Fruit fly (Drosophila melanogaster) Kc167 (cell line): ENCODE results near the gene Ire1.

ENCODE experiments used
- Myc ChIP-seq: fragments of >200 bp; optimal IDR thresholded peaks from 2 replicates; lab custom pipeline; 2017; ENCODE audit warnings: missing external identifiers
- Sin3A ChIP-seq: fragments of >200 bp; optimal IDR thresholded peaks from 2 replicates; lab custom pipeline; 2018; ENCODE audit warnings: missing external identifiers
- h ChIP-seq: fragments of >200 bp; optimal IDR thresholded peaks from 3 replicates; lab custom pipeline; 2018; ENCODE audit warnings: missing external identifiers
- insv ChIP-seq: fragments of >200 bp; optimal IDR thresholded peaks from 3 replicates; lab custom pipeline; 2018; ENCODE audit warnings: missing external identifiers
- psq ChIP-seq: fragments of >200 bp; optimal IDR thresholded peaks from 2 replicates; lab custom pipeline; 2017; ENCODE audit warnings: missing external identifiers
- ttk ChIP-seq: sonication (Bioruptor generic); optimal IDR thresholded peaks from 2 replicates; lab custom pipeline; 2017; ENCODE audit warnings: missing external identifiers

Gene Ire1

DNA sequence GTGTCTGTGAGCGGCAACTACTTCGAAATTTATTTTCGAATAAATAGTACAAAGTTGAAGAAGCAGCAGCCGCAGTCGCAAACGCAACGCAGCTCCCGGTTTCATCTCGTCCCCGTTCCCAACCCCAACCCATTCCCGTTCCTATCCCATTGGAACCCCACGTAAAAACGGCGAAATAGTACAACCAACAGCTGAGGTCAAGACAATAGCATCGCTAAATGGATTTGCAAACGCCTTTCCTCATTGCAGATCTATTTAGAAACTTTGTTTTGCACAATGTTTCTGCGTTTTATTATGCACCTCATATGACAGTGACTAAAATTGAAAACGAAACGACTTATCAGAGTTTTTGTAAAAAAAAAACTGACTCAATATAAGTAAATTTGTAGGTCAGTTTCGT, 30.3 kb upstream of the Ire1 start:
- TF ChIP-seq insv, result no peak
- TF ChIP-seq Sin3A (lab: Kevin White, UChicago), result no peak
- TF ChIP-seq Myc (lab: Kevin White, UChicago), result no peak
- no peak for TF ChIP-seq ttk (lab: Kevin White, UChicago)
- TF ChIP-seq psq (lab: Kevin White, UChicago), result no peak
- no peak for TF ChIP-seq h

DNA sequence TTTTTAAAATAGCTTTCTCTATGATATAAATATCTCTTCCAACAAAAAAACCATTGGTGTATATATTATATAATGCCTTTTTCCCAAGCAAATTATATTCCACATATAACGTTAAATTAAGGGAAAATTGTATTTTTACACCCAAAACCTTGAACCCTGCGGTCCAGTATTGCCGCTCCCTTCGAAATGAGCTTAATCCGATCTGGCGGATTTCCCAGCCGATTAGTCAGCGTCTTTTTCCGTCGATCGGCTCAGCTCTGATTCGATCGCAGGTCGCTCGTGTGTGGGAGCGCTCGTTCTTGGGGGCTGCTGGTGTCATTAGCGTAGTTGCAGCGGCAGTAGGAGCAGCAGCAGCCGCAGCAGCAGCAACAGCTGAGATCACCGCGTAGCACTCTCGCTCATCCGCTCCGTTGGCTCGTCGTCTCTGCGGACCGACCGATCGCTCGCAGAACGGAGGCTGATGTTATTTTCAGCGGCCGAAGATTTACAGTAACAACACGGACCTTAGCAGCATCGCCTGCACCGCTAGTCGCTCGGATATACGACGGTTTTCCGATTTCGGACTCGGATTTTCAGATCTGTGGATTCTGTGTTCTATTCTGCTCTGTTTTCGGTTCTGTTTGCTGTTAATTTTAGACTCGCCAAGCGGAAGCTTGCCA, 29.4 kb upstream of the Ire1 start, which contains the start of gene CG4733:
Gene CG4733, plus strand, starts transcription at position 350 of the 659 bp plus-strand sequence.
- no peak for TF ChIP-seq insv
- no peak for TF ChIP-seq psq (lab: Kevin White, UChicago)
- no peak for TF ChIP-seq h
- no peak for TF ChIP-seq ttk (lab: Kevin White, UChicago)
- no peak for TF ChIP-seq Sin3A (lab: Kevin White, UChicago)
- TF ChIP-seq Myc (lab: Kevin White, UChicago), result no peak

DNA sequence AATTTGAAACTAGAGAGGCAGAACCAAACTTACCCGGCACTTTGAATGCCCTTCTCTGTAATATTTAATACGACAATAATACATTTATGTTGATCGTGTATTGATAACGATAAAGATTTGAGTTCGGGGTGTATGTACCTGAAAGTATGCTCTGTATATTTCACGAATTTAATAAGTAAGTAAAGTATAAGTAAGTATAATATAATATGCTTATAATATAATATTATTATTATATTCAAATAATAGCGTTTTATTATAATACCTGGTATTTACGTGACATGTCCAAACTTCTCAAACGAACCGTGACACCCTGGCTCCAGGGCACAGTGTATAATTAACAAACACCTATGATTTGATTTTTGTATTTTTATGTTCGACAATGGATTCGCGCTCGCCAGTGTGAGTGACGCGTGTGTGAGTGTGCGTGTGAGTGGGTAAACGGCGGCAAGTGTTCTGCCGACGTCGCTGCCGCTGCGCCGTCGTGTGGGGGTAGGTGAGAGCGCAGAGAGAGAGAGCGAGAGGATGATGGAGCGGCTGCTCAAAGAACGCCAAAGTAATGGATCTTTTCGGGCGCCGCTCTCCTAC, 28.6 kb upstream of the Ire1 start:
- TF ChIP-seq Myc (lab: Kevin White, UChicago), result no peak
- no peak for TF ChIP-seq insv
- TF ChIP-seq psq (lab: Kevin White, UChicago), result no peak
- no peak for TF ChIP-seq Sin3A (lab: Kevin White, UChicago)
- TF ChIP-seq ttk (lab: Kevin White, UChicago), result no peak
- no peak for TF ChIP-seq h

DNA sequence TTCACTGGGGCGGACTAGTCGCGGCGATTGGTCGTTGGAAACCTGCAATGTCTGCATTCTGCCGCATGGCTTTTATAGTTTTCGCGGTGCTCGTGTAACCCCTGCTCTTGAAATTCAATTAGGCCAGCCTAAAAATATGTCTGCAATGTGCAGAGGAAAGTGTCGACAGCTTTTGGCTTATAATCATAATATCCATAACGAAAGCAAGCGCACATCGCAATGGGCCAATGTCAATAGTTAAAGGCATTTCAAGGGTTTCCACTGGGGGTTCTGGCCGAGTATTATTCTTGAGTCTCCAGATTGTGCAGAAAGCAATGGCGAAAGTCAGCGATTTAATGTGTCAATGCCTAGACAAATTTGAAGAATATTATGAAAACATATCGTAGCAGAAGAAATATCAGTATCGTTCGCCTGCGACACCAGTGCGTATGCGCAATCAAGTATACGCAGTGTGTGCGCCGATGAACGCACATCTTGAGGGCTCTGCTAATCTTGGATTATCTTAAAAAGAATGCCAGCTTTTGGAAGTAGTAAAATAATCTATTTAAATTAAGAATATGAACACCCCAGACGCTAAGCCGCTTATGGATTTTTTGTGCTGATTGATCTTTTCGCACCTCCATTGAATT, 27.2 kb upstream of the Ire1 start, which contains the start of gene ninaE:
Gene ninaE, minus strand, starts transcription at position 51 of the 629 bp plus-strand sequence.
- TF ChIP-seq insv, result no peak

- TF ChIP-seq insv, result no peak
- TF ChIP-seq ttk (lab: Kevin White, UChicago), result no peak
- no peak for TF ChIP-seq psq (lab: Kevin White, UChicago)
- TF ChIP-seq Myc (lab: Kevin White, UChicago), result no peak
- no peak for TF ChIP-seq h
These were observed 19.4 kb upstream of the Ire1 start for dm6 chr3R:19880431-19880939.

- TF ChIP-seq insv, result no peak
- no peak for TF ChIP-seq psq (lab: Kevin White, UChicago)
- TF ChIP-seq ttk (lab: Kevin White, UChicago), result no peak
- no peak for TF ChIP-seq Myc (lab: Kevin White, UChicago)
- TF ChIP-seq Sin3A (lab: Kevin White, UChicago), result no peak
- TF ChIP-seq h, result no peak
These were observed 18.5 kb upstream of the Ire1 start, which contains the start of gene Ask1 for dm6 chr3R:19879470-19880052. TSS of gene Ask1 (plus strand) at chr3R:19879719.

- TF ChIP-seq insv (no peak), h (no peak), Sin3A (lab: Kevin White, UChicago) (no peak), Myc (lab: Kevin White, UChicago) (no peak), psq (lab: Kevin White, UChicago) (no peak), ttk (lab: Kevin White, UChicago) (no peak)
These were observed 16.5 kb upstream of the Ire1 start, which contains the start of the genes CG17186 and Arc42 for dm6 chr3R:19877427-19878076. TSS of gene CG17186 (minus strand) at chr3R:19877514. TSS of gene Arc42 (plus strand) at chr3R:19877737.

DNA sequence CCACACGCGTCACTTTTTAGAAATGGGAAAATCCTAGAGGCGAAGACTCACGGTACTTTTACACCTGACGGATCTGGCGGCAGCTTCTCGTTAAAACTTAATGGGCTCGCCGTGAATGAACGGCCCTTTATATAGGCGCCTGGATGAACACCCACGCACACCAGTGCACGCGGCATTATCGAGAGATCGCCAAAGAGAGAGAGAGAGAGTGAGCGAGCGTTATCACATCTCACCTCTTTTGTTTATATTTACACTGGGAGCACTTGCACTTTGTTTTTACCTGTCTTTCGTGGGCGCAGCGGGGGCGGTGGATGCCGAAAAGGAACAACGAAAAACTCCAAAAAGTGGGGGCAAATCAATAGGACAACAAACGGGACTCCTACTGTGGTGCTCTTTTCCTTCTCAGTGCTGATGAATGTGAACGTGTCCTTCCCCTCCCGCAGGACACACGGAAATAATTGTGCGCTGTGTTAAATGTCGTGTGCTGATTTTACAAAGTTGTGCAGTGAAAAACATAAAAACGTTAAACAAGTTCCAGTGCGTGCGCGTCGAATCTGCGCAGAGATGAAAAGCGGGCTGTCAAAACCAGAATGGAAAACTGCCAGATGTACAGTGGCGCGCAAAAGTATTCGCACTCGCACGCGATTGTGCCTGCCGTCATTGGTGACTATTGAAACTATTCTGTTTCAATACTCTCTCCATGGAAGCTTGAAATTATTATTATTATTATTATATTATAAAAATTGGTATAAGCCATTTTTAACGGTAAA, 14.2 kb upstream of the Ire1 start, which contains the start of gene Mrp5:
Gene Mrp5, minus strand, starts transcription at position 561 of the 770 bp plus-strand sequence.
- TF ChIP-seq insv (no peak), psq (lab: Kevin White, UChicago) (no peak)

DNA sequence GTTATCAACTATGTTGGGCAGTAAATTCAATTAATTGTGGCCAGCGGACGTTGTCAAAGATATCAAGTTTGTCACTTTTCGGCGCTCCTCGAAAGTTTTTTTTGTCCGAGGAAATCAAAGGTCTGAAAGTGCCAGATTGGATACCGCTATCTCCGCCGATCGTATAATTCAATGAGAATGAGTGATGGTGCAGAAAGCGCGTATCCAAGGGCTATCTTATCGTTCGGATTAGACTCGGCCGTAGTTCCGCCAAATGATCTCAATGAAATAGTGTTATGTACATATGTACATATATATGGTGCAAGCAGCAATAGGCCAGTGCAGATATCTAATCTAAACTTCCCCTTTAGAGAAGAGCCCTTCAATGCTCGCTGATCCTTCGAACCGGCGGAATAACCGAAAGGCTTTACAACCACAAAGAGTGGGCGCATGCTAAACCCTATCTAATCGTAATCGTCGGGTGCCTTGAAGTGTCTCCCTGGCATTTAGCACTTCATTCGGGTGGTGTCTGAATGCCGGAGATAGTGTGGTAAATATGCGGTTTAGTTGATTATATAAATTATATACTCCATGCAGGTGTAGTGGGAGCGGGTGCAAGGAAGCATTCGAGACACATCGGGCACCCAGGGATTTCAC, 12.1 kb upstream of the Ire1 start:
- TF ChIP-seq Myc (lab: Kevin White, UChicago) (no peak), ttk (lab: Kevin White, UChicago) (no peak), Sin3A (lab: Kevin White, UChicago) (no peak), insv (no peak), h (no peak), psq (lab: Kevin White, UChicago) (no peak)

DNA sequence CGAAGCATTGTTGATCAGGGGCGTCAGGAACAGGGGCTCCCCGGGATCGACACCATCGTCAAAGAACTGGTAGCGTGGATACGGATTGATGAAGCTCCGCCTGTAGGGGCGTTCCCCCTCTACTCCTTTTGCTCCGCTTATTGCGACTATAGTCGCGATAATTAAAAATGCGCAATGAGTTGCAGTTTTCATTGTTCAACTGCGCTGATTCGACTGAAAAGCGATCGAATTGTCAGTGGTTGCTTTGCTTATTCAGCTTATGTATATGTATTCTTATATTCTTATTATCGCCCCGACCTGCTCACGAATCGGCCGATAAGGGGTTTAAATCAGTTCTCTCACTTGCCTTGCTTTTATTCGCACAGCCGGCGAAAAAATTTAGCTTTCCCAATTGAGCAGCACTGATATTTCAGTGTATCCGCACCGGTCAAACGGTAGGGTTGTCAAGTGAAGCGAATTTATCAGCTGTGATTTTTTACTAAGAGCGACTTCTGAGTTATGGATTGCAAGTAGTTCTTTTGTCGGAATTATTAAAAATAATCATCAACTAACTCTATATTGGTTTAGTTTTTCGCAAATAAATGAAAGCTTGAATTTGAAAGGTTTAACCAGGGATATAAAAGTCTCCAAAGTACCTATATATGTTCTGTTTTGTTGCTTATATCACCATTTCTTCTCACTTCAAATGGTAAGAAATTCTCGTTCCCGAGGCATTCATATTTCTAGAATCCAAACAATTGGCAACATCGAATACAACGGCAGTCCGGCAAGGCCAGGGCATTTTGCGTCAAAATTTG, 3.1 kb upstream of the Ire1 start, which contains the start of the genes CG4572 and CG4686:
Gene CG4572, minus strand, starts transcription at position 415 of the 797 bp plus-strand sequence.
Gene CG4686, plus strand, starts transcription at position 518 of the 797 bp plus-strand sequence.
- TF ChIP-seq insv (no peak), ttk (lab: Kevin White, UChicago) (no peak), Sin3A (lab: Kevin White, UChicago) (no peak), h (no peak), Myc (lab: Kevin White, UChicago) (no peak), psq (lab: Kevin White, UChicago) (no peak)
